Worm (Caenorhabditis elegans) whole organism, L4/young adult: ENCODE measurements around the gene nhr-214.

ENCODE experiments used
- W03F9.2 ChIP-seq: fragments of 150-350 bp; optimal IDR thresholded peaks from 2 replicates; lab custom pipeline; 2014; ENCODE audit warnings: missing biosample characterization, missing genetic modification characterization
- dao-5 ChIP-seq: sonication (generic microtip); optimal IDR thresholded peaks from 2 replicates; lab custom pipeline; 2016; ENCODE audit warnings: missing genotype, missing genetic modification characterization, moderate library complexity, missing compliant biosample characterization
- him-1 ChIP-seq: sonication (generic microtip); optimal IDR thresholded peaks from 2 replicates; lab custom pipeline; 2016; ENCODE audit warnings: missing genotype, missing genetic modification reagents, missing genetic modification characterization, missing compliant biosample characterization

Gene nhr-214

ce11 chrX:12701963-12702362 lies at the start of gene nhr-214:
TSS of gene nhr-214 (minus strand) at chrX:12702063.
- TF ChIP-seq him-1 (tag; lab: Kevin White, UChicago) = no peak
- no peak for TF ChIP-seq W03F9.2
- TF ChIP-seq dao-5 = no peak

- no peak for TF ChIP-seq him-1 (tag; lab: Kevin White, UChicago)
- TF ChIP-seq W03F9.2 = no peak
- no peak for TF ChIP-seq dao-5
These were observed 48.9 kb upstream of the nhr-214 start for ce11 chrX:12750805-12751204.

ce11 chrX:12749530-12750240 lies 47.8 kb upstream of the nhr-214 start, which contains the start of gene pgp-14:
TSS of gene pgp-14 (minus strand) at chrX:12749580.
- no peak for TF ChIP-seq dao-5
- no peak for TF ChIP-seq him-1 (tag; lab: Kevin White, UChicago)
- no peak for TF ChIP-seq W03F9.2

- TF ChIP-seq dao-5 (no peak), W03F9.2 (no peak), him-1 (tag; lab: Kevin White, UChicago) (no peak)
These were observed 36.6 kb upstream of the nhr-214 start, which contains the start of gene pgp-13 for ce11 chrX:12738454-12738853. TSS of gene pgp-13 (plus strand) at chrX:12738754.

- no peak for TF ChIP-seq dao-5
- TF ChIP-seq W03F9.2 = no peak
- no peak for TF ChIP-seq him-1 (tag; lab: Kevin White, UChicago)
These were observed 29.5 kb upstream of the nhr-214 start, which contains the start of gene pgp-12 for ce11 chrX:12731188-12731857. TSS of gene pgp-12 (plus strand) at chrX:12731807.

ce11 chrX:12730075-12730474 lies 28.2 kb upstream of the nhr-214 start:
- TF ChIP-seq W03F9.2 (no peak), him-1 (tag; lab: Kevin White, UChicago) (no peak), dao-5 (no peak)

- TF ChIP-seq dao-5 = no peak
- TF ChIP-seq him-1 (tag; lab: Kevin White, UChicago) = no peak
- TF ChIP-seq W03F9.2 = no peak
These were observed 24.3 kb upstream of the nhr-214 start for ce11 chrX:12726129-12726528.

ce11 chrX:12721429-12721828 lies 19.6 kb upstream of the nhr-214 start:
- TF ChIP-seq dao-5 (no peak), him-1 (tag; lab: Kevin White, UChicago) (no peak), W03F9.2 (no peak)

- TF ChIP-seq him-1 (tag; lab: Kevin White, UChicago) (no peak), dao-5 (no peak), W03F9.2 (no peak)
These were observed 11.2 kb upstream of the nhr-214 start for ce11 chrX:12713014-12713413.

ce11 chrX:12712353-12712752 lies 10.5 kb upstream of the nhr-214 start, which contains the start of gene rgs-2:
TSS of gene rgs-2 (plus strand) at chrX:12712653.
- TF ChIP-seq him-1 (tag; lab: Kevin White, UChicago) (no peak), dao-5 (no peak), W03F9.2 (no peak)

- TF ChIP-seq dao-5 (no peak), W03F9.2 (no peak), him-1 (tag; lab: Kevin White, UChicago) (no peak)
These were observed 2.9 kb upstream of the nhr-214 start, which contains the start of gene nhr-272 for ce11 chrX:12704721-12705120. TSS of gene nhr-272 (minus strand) at chrX:12704821.

- no peak for TF ChIP-seq dao-5
- TF ChIP-seq W03F9.2 = no peak
- TF ChIP-seq him-1 (tag; lab: Kevin White, UChicago) = no peak
These were observed 850 bp upstream of the nhr-214 start for ce11 chrX:12702713-12703112.

- no peak for TF ChIP-seq him-1 (tag; lab: Kevin White, UChicago)
- TF ChIP-seq W03F9.2 = no peak
- TF ChIP-seq dao-5 = no peak
These were observed 1.4 kb downstream of the nhr-214 start, which contains the start of gene nhr-26 for ce11 chrX:12700456-12700855. TSS of gene nhr-26 (minus strand) at chrX:12700465.

- TF ChIP-seq dao-5 = no peak
- peak; percentile 13 for TF ChIP-seq him-1 (tag; lab: Kevin White, UChicago)
- TF ChIP-seq W03F9.2 = no peak
These were observed 8.7 kb downstream of the nhr-214 start for ce11 chrX:12693150-12693589.
